Worm (Caenorhabditis elegans): ENCODE results near the gene mdh-1.

ce11 chrV:6504131-6504827, 12.0 kb downstream of the mdh-1 start, which contains the start of gene moc-2:
- TF ChIP-seq flt-1 (GFP tag; IDR thresholded peaks at IDR 0.05) (no peak), tbx-11 (GFP tag; IDR thresholded peaks at IDR 0.05) (no peak), ama-1 (optimal IDR thresholded peaks at IDR 0.05) (no peak), ceh-13 (GFP tag; optimal IDR thresholded peaks at IDR 0.05) (no peak), hmbx-1 (tag; optimal IDR thresholded peaks at IDR 0.05) (no peak), aly-1 (tag; optimal IDR thresholded peaks at IDR 0.05) (no peak), ets-7 (tag; optimal IDR thresholded peaks at IDR 0.05) (no peak), sea-1 (GFP tag; conservative IDR thresholded peaks at IDR 0.05) (no peak), tra-4 (tag; optimal IDR thresholded peaks at IDR 0.05) (no peak)

Data from whole organism, early embryonic.